Fruit fly (Drosophila melanogaster) whole organism, pupa: Measurements from ENCODE around the gene CG14770.

Source experiments
- CG10348 ChIP-seq: fragments of 200-800 bp; sonication (Bioruptor generic); IDR thresholded peaks from 2 replicates; pipeline ENCODE4 v1.3.6; 2022; ENCODE audit warnings: missing biosample characterization, missing genetic modification characterization
- CG12605 ChIP-seq: fragments of 200-800 bp; sonication (Bioruptor generic); IDR thresholded peaks from 2 replicates; pipeline ENCODE4 v1.3.6; 2022; ENCODE audit warnings: missing biosample characterization, missing genetic modification characterization
- CG13204 ChIP-seq: fragments of 200-800 bp; sonication (Bioruptor generic); optimal IDR thresholded peaks from 2 replicates; lab custom pipeline; 2018; ENCODE audit warnings: missing biosample characterization, mild to moderate bottlenecking, missing genetic modification characterization, moderate library complexity
- CG14655 ChIP-seq: fragments of 200-800 bp; sonication (Bioruptor generic); optimal IDR thresholded peaks from 3 replicates; lab custom pipeline; 2017; ENCODE audit warnings: mild to moderate bottlenecking, missing biosample characterization, missing genetic modification reagents, missing genetic modification characterization
- CG15710 ChIP-seq: fragments of 200-800 bp; sonication (Bioruptor generic); optimal IDR thresholded peaks from 2 replicates; lab custom pipeline; 2018; ENCODE audit warnings: missing biosample characterization, mild to moderate bottlenecking, missing genetic modification characterization, moderate library complexity
- CG17806 ChIP-seq: fragments of 200-800 bp; sonication (Bioruptor generic); optimal IDR thresholded peaks from 2 replicates; lab custom pipeline; 2018; ENCODE audit warnings: missing biosample characterization, mild to moderate bottlenecking, missing genetic modification characterization, moderate library complexity
- CG32121 ChIP-seq: fragments of 200-800 bp; sonication (Bioruptor generic); IDR thresholded peaks from 2 replicates; pipeline ENCODE4 v1.3.6; 2022; ENCODE audit warnings: missing biosample characterization, missing genetic modification characterization
- CG34367 ChIP-seq: fragments of 200-800 bp; sonication (Bioruptor generic); optimal IDR thresholded peaks from 2 replicates; lab custom pipeline; 2018; ENCODE audit warnings: missing biosample characterization, mild to moderate bottlenecking, missing genetic modification characterization
- CG4496 ChIP-seq: fragments of 200-800 bp; sonication (Bioruptor generic); IDR thresholded peaks from 3 replicates; pipeline ENCODE4 v1.3.6; 2022; ENCODE audit warnings: missing biosample characterization, missing genetic modification characterization
- CG8159 ChIP-seq: fragments of 200-800 bp; sonication (Bioruptor generic); optimal IDR thresholded peaks from 3 replicates; lab custom pipeline; 2018; ENCODE audit warnings: missing biosample characterization, mild to moderate bottlenecking, missing genetic modification characterization, moderate library complexity
- CG8301 ChIP-seq: fragments of 200-800 bp; sonication (Bioruptor generic); optimal IDR thresholded peaks from 2 replicates; lab custom pipeline; 2018; ENCODE audit warnings: missing biosample characterization, mild to moderate bottlenecking, missing genetic modification characterization
- CG9948 ChIP-seq: fragments of 200-800 bp; sonication (Bioruptor generic); optimal IDR thresholded peaks from 2 replicates; lab custom pipeline; 2018; ENCODE audit warnings: missing biosample characterization, mild to moderate bottlenecking, missing genetic modification characterization, moderate library complexity
- D1 ChIP-seq: fragments of 200-800 bp; sonication (Bioruptor generic); optimal IDR thresholded peaks from 2 replicates; lab custom pipeline; 2018; ENCODE audit warnings: missing biosample characterization, mild to moderate bottlenecking, missing genetic modification characterization, moderate library complexity
- EcR ChIP-seq: fragments of 200-800 bp; sonication (Bioruptor generic); optimal IDR thresholded peaks from 3 replicates; lab custom pipeline; 2019; ENCODE audit warnings: missing biosample characterization, missing genetic modification characterization, mild to moderate bottlenecking, moderate library complexity, missing genetic modification reagents
- Ets98B ChIP-seq: fragments of 200-800 bp; sonication (Bioruptor generic); IDR thresholded peaks from 2 replicates; pipeline ENCODE4 v1.3.6; 2022; ENCODE audit warnings: missing biosample characterization, missing genetic modification characterization
- Pif1A ChIP-seq: fragments of 200-800 bp; sonication (Bioruptor generic); optimal IDR thresholded peaks from 3 replicates; lab custom pipeline; 2016; ENCODE audit warnings: missing biosample characterization, missing genetic modification characterization
- Pif1B ChIP-seq: fragments of 200-800 bp; sonication (Bioruptor generic); optimal IDR thresholded peaks from 3 replicates; lab custom pipeline; 2016; ENCODE audit warnings: missing biosample characterization, missing genetic modification characterization
- Snoo ChIP-seq: fragments of 200-800 bp; sonication (Bioruptor generic); optimal IDR thresholded peaks from 3 replicates; lab custom pipeline; 2017; ENCODE audit warnings: missing biosample characterization, mild to moderate bottlenecking, missing genetic modification characterization, inconsistent platforms
- fd96Ca ChIP-seq: fragments of 200-800 bp; sonication (Bioruptor generic); IDR thresholded peaks from 3 replicates; pipeline ENCODE4 v1.3.6; 2022; ENCODE audit warnings: missing biosample characterization, missing genetic modification characterization
- gl ChIP-seq: fragments of 200-800 bp; sonication (Bioruptor generic); optimal IDR thresholded peaks from 2 replicates; lab custom pipeline; 2018; ENCODE audit warnings: missing biosample characterization, mild to moderate bottlenecking, missing genetic modification characterization
- rn ChIP-seq: fragments of 200-800 bp; sonication (Bioruptor generic); IDR thresholded peaks from 2 replicates; pipeline ENCODE4 v1.3.6; 2022; ENCODE audit warnings: missing biosample characterization, missing genetic modification characterization

Gene CG14770

DNA sequence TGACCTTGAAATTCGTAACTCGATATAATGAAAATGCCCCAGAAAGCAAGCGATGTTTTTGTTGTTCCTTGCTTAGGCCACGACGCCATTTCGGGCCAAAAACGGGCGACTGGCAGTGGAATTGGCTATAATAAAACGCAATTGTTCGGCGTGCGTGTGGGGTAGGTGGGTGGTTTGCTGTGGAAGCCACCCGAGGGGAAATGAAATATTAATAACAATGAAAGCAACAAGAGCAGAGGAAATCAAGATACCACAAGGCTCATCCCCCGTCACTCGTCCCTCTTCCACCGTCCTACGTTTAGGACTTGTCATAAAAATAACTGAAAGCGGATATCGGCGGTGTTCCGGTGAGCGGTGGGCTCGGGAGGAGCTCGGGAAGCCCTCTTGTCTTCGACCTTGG, 36.7 kb downstream of the CG14770 start:
- TF ChIP-seq CG17806 (no peak), CG10348 (GFP tag; lab: Robert Waterston, UW) (no peak), EcR (GFP tag; lab: Kevin White, UChicago) (no peak), Snoo (tag; lab: Kevin White, UChicago) (no peak), CG12605 (no peak), CG13204 (GFP tag; lab: Kevin White, UChicago) (no peak), CG8301 (no peak), gl (tag; lab: Kevin White, UChicago) (no peak), Ets98B (GFP tag; lab: Robert Waterston, UW) (no peak), CG9948 (tag; lab: Kevin White, UChicago) (no peak), Pif1B (GFP tag; lab: Kevin White, UChicago) (no peak), Pif1A (GFP tag; lab: Kevin White, UChicago) (no peak)

- TF ChIP-seq Pif1A (GFP tag; lab: Kevin White, UChicago) (no peak), CG8301 (no peak), Snoo (tag; lab: Kevin White, UChicago) (no peak), CG8159 (tag; lab: Kevin White, UChicago) (no peak), gl (tag; lab: Kevin White, UChicago) (no peak), CG17806 (no peak), D1 (tag; lab: Kevin White, UChicago) (no peak), Pif1B (GFP tag; lab: Kevin White, UChicago) (no peak)
Observed at dm6 chrX:1407683-1408082, 38.6 kb downstream of the CG14770 start.

- peak; percentile 69 for TF ChIP-seq CG13204 (GFP tag; lab: Kevin White, UChicago)
- TF ChIP-seq CG8159 (tag; lab: Kevin White, UChicago): no peak
- TF ChIP-seq CG8301: no peak
- TF ChIP-seq fd96Ca: no peak
- TF ChIP-seq CG4496 (GFP tag; lab: Robert Waterston, UW): no peak
- no peak for TF ChIP-seq EcR (GFP tag; lab: Kevin White, UChicago)
- TF ChIP-seq, all 21 proteins: peak for 1
Observed at dm6 chrX:1408964-1409363, 39.9 kb downstream of the CG14770 start, which contains the start of gene futsch. Gene futsch (plus strand): TSS chrX:1409069.

DNA sequence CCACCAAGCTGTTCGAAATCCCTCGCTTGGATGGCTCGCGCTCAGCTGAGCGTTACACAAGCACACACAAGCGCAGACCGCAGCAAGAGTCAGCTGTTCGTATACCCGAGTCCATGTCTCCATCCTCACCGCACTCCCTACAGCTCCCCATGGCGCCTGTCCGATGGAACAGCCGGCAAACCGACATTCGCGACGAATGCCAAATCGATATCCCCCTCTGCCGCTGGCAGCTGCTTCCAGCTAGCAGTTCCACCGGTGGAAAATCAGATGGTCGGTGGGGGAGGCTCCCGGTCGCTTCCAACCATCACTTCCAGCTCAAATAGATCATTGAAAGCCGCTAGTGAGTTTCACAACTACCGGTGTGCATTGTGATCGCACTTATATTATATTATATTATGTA, 41.3 kb downstream of the CG14770 start:
- TF ChIP-seq CG13204 (GFP tag; lab: Kevin White, UChicago) (peak; percentile 35), Snoo (tag; lab: Kevin White, UChicago) (no peak), Pif1B (GFP tag; lab: Kevin White, UChicago) (no peak), CG12605 (no peak), CG9948 (tag; lab: Kevin White, UChicago) (no peak)

DNA sequence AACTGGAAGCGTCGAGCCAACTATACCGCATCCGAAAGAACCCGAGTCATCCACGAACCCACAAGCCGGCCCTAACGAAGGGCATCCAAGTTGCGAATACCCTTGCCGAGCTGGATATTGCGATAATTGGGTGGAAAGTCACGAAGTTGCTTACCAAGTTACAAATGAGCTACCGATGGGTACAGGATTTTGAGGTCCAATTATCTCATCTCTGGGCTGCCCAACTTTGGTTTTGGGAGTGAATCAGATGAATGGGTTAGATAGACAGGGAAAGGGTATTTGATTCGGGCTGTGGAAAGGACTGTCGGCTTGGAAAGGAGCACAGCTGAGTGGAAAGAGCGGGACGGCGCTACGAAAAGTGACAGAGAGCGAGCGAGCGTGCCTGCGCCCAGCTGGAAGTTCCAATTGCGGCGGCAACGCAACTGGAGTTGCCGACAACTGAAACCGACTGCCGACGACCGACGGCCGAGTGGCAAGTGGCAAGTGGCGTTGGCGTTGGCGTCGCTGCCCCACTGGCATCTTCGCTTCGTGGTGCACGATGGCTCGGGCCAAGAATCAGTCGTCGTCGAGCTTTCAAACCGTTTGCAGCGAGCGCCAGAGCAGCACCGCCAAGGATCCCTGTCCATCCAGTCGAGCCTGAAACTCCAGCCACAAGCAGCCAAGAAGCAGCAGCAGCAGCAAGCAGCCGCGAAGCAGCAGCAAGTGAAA, 42.3 kb downstream of the CG14770 start:
- TF ChIP-seq D1 (tag; lab: Kevin White, UChicago) (no peak), CG34367 (tag; lab: Kevin White, UChicago) (peak; percentile 21), CG17806 (peak; percentile 27), gl (tag; lab: Kevin White, UChicago) (no peak), CG12605 (no peak), EcR (GFP tag; lab: Kevin White, UChicago) (no peak), CG8301 (peak; percentile 30), CG9948 (tag; lab: Kevin White, UChicago) (peak; percentile 42), CG13204 (GFP tag; lab: Kevin White, UChicago) (peak; percentile 71), fd96Ca (0 out of 3 replicates have a peak, but pooled peaks have one; percentile 23), CG14655 (peak; percentile 35), Pif1B (GFP tag; lab: Kevin White, UChicago) (no peak), CG10348 (GFP tag; lab: Robert Waterston, UW) (no peak), CG8159 (tag; lab: Kevin White, UChicago) (peak; percentile 30), CG4496 (GFP tag; lab: Robert Waterston, UW) (0 out of 3 replicates have a peak, but pooled peaks have one; percentile 26), CG32121 (no peak), Snoo (tag; lab: Kevin White, UChicago) (no peak), Pif1A (GFP tag; lab: Kevin White, UChicago) (no peak), rn (GFP tag; lab: Robert Waterston, UW) (no peak), Ets98B (GFP tag; lab: Robert Waterston, UW) (no peak), CG15710 (tag; lab: Kevin White, UChicago) (peak; percentile 16)

dm6 chrX:1414269-1414668, 45.2 kb downstream of the CG14770 start:
- no peak for TF ChIP-seq CG8159 (tag; lab: Kevin White, UChicago)
- TF ChIP-seq Pif1A (GFP tag; lab: Kevin White, UChicago): no peak
- TF ChIP-seq CG12605: no peak
- TF ChIP-seq CG8301: no peak
- no peak for TF ChIP-seq gl (tag; lab: Kevin White, UChicago)
- no peak for TF ChIP-seq CG34367 (tag; lab: Kevin White, UChicago)
- TF ChIP-seq rn (GFP tag; lab: Robert Waterston, UW): no peak
- no peak for TF ChIP-seq CG32121
- TF ChIP-seq CG13204 (GFP tag; lab: Kevin White, UChicago): no peak
- TF ChIP-seq CG14655: no peak
- no peak for TF ChIP-seq Snoo (tag; lab: Kevin White, UChicago)
- no peak for TF ChIP-seq CG17806
- TF ChIP-seq Ets98B (GFP tag; lab: Robert Waterston, UW): no peak
- no peak for TF ChIP-seq CG4496 (GFP tag; lab: Robert Waterston, UW)
- no peak for TF ChIP-seq fd96Ca
- TF ChIP-seq EcR (GFP tag; lab: Kevin White, UChicago): no peak
- TF ChIP-seq CG15710 (tag; lab: Kevin White, UChicago): no peak
- no peak for TF ChIP-seq CG10348 (GFP tag; lab: Robert Waterston, UW)
- no peak for TF ChIP-seq Pif1B (GFP tag; lab: Kevin White, UChicago)
- TF ChIP-seq CG9948 (tag; lab: Kevin White, UChicago): no peak
- TF ChIP-seq, all 21 proteins: peak for 0
